Worm (Caenorhabditis elegans) whole organism, L4 larva: ENCODE data around the gene F49F1.14.

ENCODE experiments used
- D1046.2 ChIP-seq: fragments of 200-800 bp; sonication (Bioruptor generic); IDR thresholded peaks from 2 replicates; pipeline ENCODE4 v1.3.6; 2022; ENCODE audit warnings: missing genetic modification characterization, missing compliant biosample characterization
- F26F4.8 ChIP-seq: fragments of 200-800 bp; sonication (Bioruptor generic); conservative IDR thresholded peaks from 2 replicates; pipeline ENCODE4 v1.3.6; 2022; ENCODE audit warnings: missing genetic modification characterization, missing compliant biosample characterization
- F37D6.2 ChIP-seq: sonication (generic microtip); optimal IDR thresholded peaks from 2 replicates; lab custom pipeline; 2016; ENCODE audit warnings: mild to moderate bottlenecking, missing genetic modification characterization, missing compliant biosample characterization
- F44E2.7 ChIP-seq: fragments of 200-800 bp; sonication (Bioruptor generic); IDR thresholded peaks from 2 replicates; pipeline ENCODE4 v2.1.2; 2022; ENCODE audit warnings: missing genetic modification characterization, missing compliant biosample characterization
- F49E8.2 ChIP-seq: sonication (generic microtip); optimal IDR thresholded peaks from 2 replicates; lab custom pipeline; 2016; ENCODE audit warnings: missing compliant biosample characterization, mild to moderate bottlenecking, missing genetic modification characterization, borderline replicate concordance
- T20F7.1 ChIP-seq: fragments of 200-800 bp; sonication (Bioruptor generic); optimal IDR thresholded peaks from 2 replicates; lab custom pipeline; 2018; ENCODE audit warnings: mild to moderate bottlenecking, missing genetic modification characterization, missing compliant biosample characterization
- T26A8.4 ChIP-seq: fragments of 200-800 bp; sonication (Bioruptor generic); IDR thresholded peaks from 2 replicates; pipeline ENCODE4 v1.3.6; 2022; ENCODE audit warnings: missing genetic modification characterization, missing compliant biosample characterization
- Y48G9A.11 ChIP-seq: fragments of 200-800 bp; sonication (Bioruptor generic); IDR thresholded peaks from 2 replicates; pipeline ENCODE4 v1.3.6; 2022; ENCODE audit warnings: missing genetic modification reagents, missing genetic modification characterization, missing compliant biosample characterization
- ZK337.2 ChIP-seq: fragments of 200-800 bp; sonication (Bioruptor generic); IDR thresholded peaks from 2 replicates; pipeline ENCODE4 v1.3.6; 2022; ENCODE audit warnings: missing genetic modification reagents, missing genetic modification characterization, missing compliant biosample characterization
- aha-1 ChIP-seq: fragments of 150-350 bp; peaks from one replicate; lab custom pipeline; 2014; ENCODE audit warnings: missing biosample characterization, missing genetic modification characterization
- aly-2 ChIP-seq: sonication (generic microtip); optimal IDR thresholded peaks from 2 replicates; lab custom pipeline; 2018; ENCODE audit warnings: missing biosample characterization, missing genetic modification characterization
- arid-1 ChIP-seq: fragments of 200-800 bp; sonication (Bioruptor generic); conservative IDR thresholded peaks from 2 replicates; pipeline ENCODE4 v1.3.6; 2022; ENCODE audit warnings: missing genetic modification reagents, missing genetic modification characterization, missing compliant biosample characterization
- ceh-32 ChIP-seq: sonication (generic microtip); optimal IDR thresholded peaks from 2 replicates; lab custom pipeline; 2016; ENCODE audit warnings: mild to moderate bottlenecking, missing genetic modification characterization, missing compliant biosample characterization; ENCODE audit not compliant: poor library complexity
- ceh-82 ChIP-seq: sonication (generic microtip); optimal IDR thresholded peaks from 2 replicates; lab custom pipeline; 2017; ENCODE audit warnings: missing biosample characterization, missing genetic modification characterization
- daf-8 ChIP-seq: fragments of 200-800 bp; sonication (Bioruptor generic); IDR thresholded peaks from 2 replicates; pipeline ENCODE4 v1.3.6; 2022; ENCODE audit warnings: missing genetic modification characterization, missing compliant biosample characterization
- duxl-1 ChIP-seq: sonication (generic microtip); optimal IDR thresholded peaks from 2 replicates; lab custom pipeline; 2016; ENCODE audit warnings: mild to moderate bottlenecking, missing genetic modification characterization, moderate library complexity, missing compliant biosample characterization; ENCODE audit not compliant: poor library complexity
- dve-1 ChIP-seq: sonication (generic microtip); optimal IDR thresholded peaks from 2 replicates; lab custom pipeline; 2017; ENCODE audit warnings: antibody characterized with exemption, mild to moderate bottlenecking, missing genetic modification characterization, missing compliant biosample characterization; ENCODE audit not compliant: insufficient read depth
- egl-27 ChIP-seq: sonication (generic microtip); optimal IDR thresholded peaks from 3 replicates; lab custom pipeline; 2017; ENCODE audit warnings: missing biosample characterization, missing genetic modification reagents, missing genetic modification characterization
- gei-8 ChIP-seq: fragments of 200-800 bp; sonication (Bioruptor generic); optimal IDR thresholded peaks from 2 replicates; lab custom pipeline; 2018; ENCODE audit warnings: mild to moderate bottlenecking, missing genetic modification characterization, missing compliant biosample characterization
- hlh-30 ChIP-seq: sonication (generic microtip); optimal IDR thresholded peaks from 2 replicates; lab custom pipeline; 2017; ENCODE audit warnings: antibody characterized with exemption, mild to moderate bottlenecking, missing genetic modification characterization, missing compliant biosample characterization; ENCODE audit not compliant: insufficient read depth
- hmg-1.1 ChIP-seq: fragments of 200-800 bp; sonication (Bioruptor generic); IDR thresholded peaks from 2 replicates; pipeline ENCODE4 v1.3.6; 2022; ENCODE audit warnings: missing genetic modification reagents, missing genetic modification characterization, missing compliant biosample characterization
- lin-1 ChIP-seq: fragments of 200-800 bp; sonication (Bioruptor generic); IDR thresholded peaks from 2 replicates; pipeline ENCODE4 v1.3.6; 2022; ENCODE audit warnings: missing genetic modification reagents, missing genetic modification characterization, missing compliant biosample characterization
- lin-15B ChIP-seq: fragments of 150-350 bp; sonication (generic microtip); optimal IDR thresholded peaks from 3 replicates; lab custom pipeline; 2014; ENCODE audit warnings: missing biosample characterization, missing genetic modification characterization
- lin-29 ChIP-seq: fragments of 200-800 bp; sonication (Bioruptor generic); IDR thresholded peaks from 2 replicates; pipeline ENCODE4 v1.3.6; 2022; ENCODE audit warnings: missing genetic modification reagents, missing genetic modification characterization, missing compliant biosample characterization
- mdt-29 ChIP-seq: fragments of 200-800 bp; sonication (Bioruptor generic); IDR thresholded peaks from 2 replicates; pipeline ENCODE4 v1.3.6; 2022; ENCODE audit warnings: missing genetic modification reagents, missing genetic modification characterization, missing compliant biosample characterization
- mxl-2 ChIP-seq: fragments of 200-800 bp; sonication (Bioruptor generic); conservative IDR thresholded peaks from 2 replicates; pipeline ENCODE4 v1.3.6; 2022; ENCODE audit warnings: missing genetic modification reagents, missing genetic modification characterization, missing compliant biosample characterization
- mxl-3 ChIP-seq: fragments of 200-800 bp; sonication (Bioruptor generic); optimal IDR thresholded peaks from 2 replicates; lab custom pipeline; 2018; ENCODE audit warnings: mild to moderate bottlenecking, missing genetic modification characterization, missing compliant biosample characterization
- nhr-11 ChIP-seq: fragments of 150-350 bp; optimal IDR thresholded peaks from 2 replicates; lab custom pipeline; 2014; ENCODE audit warnings: missing biosample characterization, missing genetic modification characterization
- nhr-25 ChIP-seq: sonication (generic microtip); optimal IDR thresholded peaks from 2 replicates; lab custom pipeline; 2017; ENCODE audit warnings: missing genetic modification characterization, mild to moderate bottlenecking, missing compliant biosample characterization, antibody characterized with exemption, moderate library complexity, borderline replicate concordance; ENCODE audit not compliant: insufficient read depth
- nhr-41 ChIP-seq: fragments of 200-800 bp; sonication (Bioruptor generic); IDR thresholded peaks from 2 replicates; pipeline ENCODE4 v1.3.6; 2022; ENCODE audit warnings: missing genetic modification reagents, missing genetic modification characterization, missing compliant biosample characterization
- nhr-42 ChIP-seq: fragments of 200-800 bp; sonication (Bioruptor generic); IDR thresholded peaks from 2 replicates; pipeline ENCODE4 v1.3.6; 2022; ENCODE audit warnings: missing genetic modification characterization, missing compliant biosample characterization
- nhr-76 ChIP-seq: fragments of 150-350 bp; optimal IDR thresholded peaks from 2 replicates; lab custom pipeline; 2014; ENCODE audit warnings: missing biosample characterization, missing genetic modification characterization
- pqm-1 ChIP-seq: sonication (generic microtip); optimal IDR thresholded peaks from 2 replicates; lab custom pipeline; 2017; ENCODE audit warnings: missing biosample characterization, missing genetic modification characterization
- rbr-2 ChIP-seq: sonication (generic microtip); optimal IDR thresholded peaks from 2 replicates; lab custom pipeline; 2016; ENCODE audit warnings: missing genotype, missing genetic modification characterization, missing compliant biosample characterization
- set-16 ChIP-seq: fragments of 200-800 bp; sonication (Bioruptor generic); IDR thresholded peaks from 2 replicates; pipeline ENCODE4 v1.3.6; 2022; ENCODE audit warnings: missing genetic modification reagents, missing genetic modification characterization, missing compliant biosample characterization
- skn-1 ChIP-seq: fragments of 150-350 bp; optimal IDR thresholded peaks from 2 replicates; lab custom pipeline; 2014; ENCODE audit warnings: missing biosample characterization, missing genetic modification characterization
- snpc-1.2 ChIP-seq: fragments of 200-800 bp; sonication (Bioruptor generic); IDR thresholded peaks from 2 replicates; pipeline ENCODE4 v1.3.6; 2022; ENCODE audit warnings: missing genetic modification reagents, missing genetic modification characterization, missing compliant biosample characterization
- snpc-4 ChIP-seq: fragments of 150-350 bp; optimal IDR thresholded peaks from 2 replicates; lab custom pipeline; 2014; ENCODE audit warnings: missing biosample characterization, missing genetic modification characterization
- spr-1 ChIP-seq: sonication (generic microtip); optimal IDR thresholded peaks from 2 replicates; lab custom pipeline; 2016; ENCODE audit warnings: mild to moderate bottlenecking, missing genetic modification characterization, missing compliant biosample characterization
- unc-130 ChIP-seq: sonication (generic microtip); optimal IDR thresholded peaks from 2 replicates; lab custom pipeline; 2016; ENCODE audit warnings: missing genetic modification reagents, missing genetic modification characterization, missing compliant biosample characterization
- vab-7 ChIP-seq: fragments of 200-800 bp; sonication (Bioruptor generic); IDR thresholded peaks from 2 replicates; pipeline ENCODE4 v1.3.6; 2022; ENCODE audit warnings: missing genetic modification reagents, missing genetic modification characterization, missing compliant biosample characterization
- zip-2 ChIP-seq: fragments of 150-350 bp; optimal IDR thresholded peaks from 2 replicates; lab custom pipeline; 2014; ENCODE audit warnings: missing biosample characterization, missing genetic modification characterization

Gene F49F1.14

ce11 chrIV:4076690-4077295 is 35.5 kb downstream of the F49F1.14 start:
- TF ChIP-seq ceh-82 (no peak), set-16 (GFP tag; lab: Robert Waterston, UW) (peak; percentile 97)

ce11 chrIV:4074610-4075009 is 37.7 kb downstream of the F49F1.14 start, which contains the start of gene W03D2.9:
Gene W03D2.9 (minus strand): TSS chrIV:4074710.
- no peak for TF ChIP-seq rbr-2 (tag; lab: Kevin White, UChicago)
- TF ChIP-seq mxl-2: no peak
- TF ChIP-seq pqm-1 (tag; lab: Kevin White, UChicago): no peak
- TF ChIP-seq gei-8: no peak

ce11 chrIV:4072027-4072426 is 40.3 kb downstream of the F49F1.14 start, which contains the start of gene pqn-75:
Gene pqn-75 (plus strand): TSS chrIV:4072327.
- TF ChIP-seq unc-130 (GFP tag; lab: Kevin White, UChicago): no peak
- no peak for TF ChIP-seq lin-29 (GFP tag; lab: Robert Waterston, UW)
- no peak for TF ChIP-seq gei-8
- TF ChIP-seq rbr-2 (tag; lab: Kevin White, UChicago): no peak
- TF ChIP-seq T20F7.1 (GFP tag; lab: Kevin White, UChicago): no peak
- TF ChIP-seq daf-8 (GFP tag; lab: Robert Waterston, UW): no peak
- TF ChIP-seq nhr-42: no peak
- no peak for TF ChIP-seq ZK337.2 (GFP tag; lab: Robert Waterston, UW)
- no peak for TF ChIP-seq Y48G9A.11
- no peak for TF ChIP-seq ceh-32 (tag; lab: Kevin White, UChicago)
- TF ChIP-seq, all 104 proteins: peak for 0

- TF ChIP-seq lin-1 (GFP tag; lab: Robert Waterston, UW) (no peak), spr-1 (tag; lab: Kevin White, UChicago) (no peak), nhr-11 (no peak), aha-1 (tag; lab: Kevin White, UChicago) (no peak), snpc-4 (tag; lab: Kevin White, UChicago) (no peak), F44E2.7 (GFP tag; lab: Robert Waterston, UW) (no peak), snpc-1.2 (GFP tag; lab: Robert Waterston, UW) (no peak), hlh-30 (tag; lab: Kevin White, UChicago) (no peak), mdt-29 (no peak), egl-27 (tag; lab: Kevin White, UChicago) (no peak), duxl-1 (tag; lab: Kevin White, UChicago) (no peak), arid-1 (no peak), nhr-76 (tag; lab: Kevin White, UChicago) (no peak), dve-1 (tag; lab: Kevin White, UChicago) (no peak), vab-7 (GFP tag; lab: Robert Waterston, UW) (no peak), nhr-41 (GFP tag; lab: Robert Waterston, UW) (no peak), hmg-1.1 (GFP tag; lab: Robert Waterston, UW) (no peak), T26A8.4 (GFP tag; lab: Robert Waterston, UW) (no peak)
- TF ChIP-seq, all 104 proteins: peak for 0
Measured at ce11 chrIV:4070810-4071209, 41.5 kb downstream of the F49F1.14 start.

- no peak for TF ChIP-seq F49E8.2
- no peak for TF ChIP-seq zip-2 (tag; lab: Kevin White, UChicago)
- no peak for TF ChIP-seq D1046.2
- no peak for TF ChIP-seq skn-1 (tag; lab: Kevin White, UChicago)
- no peak for TF ChIP-seq mxl-3
- TF ChIP-seq nhr-25 (tag; lab: Kevin White, UChicago): no peak
- no peak for TF ChIP-seq F26F4.8 (GFP tag; lab: Robert Waterston, UW)
- no peak for TF ChIP-seq aly-2 (tag; lab: Kevin White, UChicago)
- TF ChIP-seq F37D6.2 (tag; lab: Kevin White, UChicago): no peak
- no peak for TF ChIP-seq lin-15B (tag; lab: Kevin White, UChicago)
Measured at ce11 chrIV:4068480-4068879, 43.8 kb downstream of the F49F1.14 start, which contains the start of gene fbxb-55. Gene fbxb-55 (plus strand): TSS chrIV:4068780.
